Worm (Caenorhabditis elegans): ENCODE measurements around the gene hyls-1.

DNA sequence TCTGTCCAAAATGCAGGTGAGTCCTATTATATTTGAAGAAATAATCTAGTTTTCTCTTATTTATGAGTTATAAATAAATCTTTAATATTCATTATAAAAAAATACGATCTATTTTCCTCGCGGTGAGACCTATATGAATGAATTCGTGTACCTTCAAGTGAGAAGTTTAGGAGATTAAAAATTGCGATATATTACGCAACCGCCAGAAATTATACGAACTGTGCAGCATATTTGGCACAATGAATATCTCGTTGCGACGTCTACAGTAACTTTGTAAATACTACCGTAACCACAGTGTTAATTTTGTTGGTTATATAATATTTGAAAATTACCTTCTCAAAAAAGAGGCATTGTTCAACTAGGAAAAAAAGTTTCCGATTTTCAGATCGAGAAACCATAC, 12.8 kb upstream of the hyls-1 start:
- TF ChIP-seq ama-1 (optimal IDR thresholded peaks at IDR 0.05) (no peak), F13H6.1 (tag; optimal IDR thresholded peaks at IDR 0.05) (no peak), pag-3 (tag; optimal IDR thresholded peaks at IDR 0.05; ENCODE audit: borderline replicate concordance) (no peak)
